Fruit fly (Drosophila melanogaster): ENCODE measurements around the gene CG15210.

CG15210 gene

DNA sequence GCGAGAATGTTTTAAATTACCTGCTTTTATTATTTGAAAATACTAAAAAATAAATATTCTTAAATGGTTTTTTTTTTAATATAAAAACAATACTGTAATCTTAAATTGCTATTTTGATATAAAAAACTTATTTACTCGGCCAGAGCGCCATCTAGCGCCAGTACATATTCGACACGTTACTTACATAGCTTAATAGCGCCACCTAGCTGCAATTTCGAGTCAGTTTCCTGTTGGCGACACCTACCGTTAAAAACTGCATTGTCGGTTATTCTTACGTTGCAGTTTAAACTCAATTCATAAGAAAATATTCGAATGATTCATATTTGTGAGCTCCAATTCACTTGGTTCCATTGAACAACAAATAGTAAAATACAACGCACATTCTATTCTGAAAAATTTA, 6.7 kb upstream of the CG15210 start (continued):
- TF ChIP-seq CG14050 (GFP tag; IDR thresholded peaks at IDR 0.05) = peak; percentile 10; the same call in 1 of the 3 replicates
- TF ChIP-seq CG13424 (tag; optimal IDR thresholded peaks at IDR 0.05) = peak; percentile 42
- peak; percentile 68; the same call in 1 of the 2 replicates for TF ChIP-seq sob (GFP tag; IDR thresholded peaks at IDR 0.05)
- peak; percentile 41 for TF ChIP-seq Ssrp (tag; optimal IDR thresholded peaks at IDR 0.05)
- TF ChIP-seq Abd-B (GFP tag; optimal IDR thresholded peaks at IDR 0.05) = no peak
- no peak for TF ChIP-seq CG8281 (tag; optimal IDR thresholded peaks at IDR 0.05)
- peak; percentile 45 for TF ChIP-seq dmrt99B (tag; optimal IDR thresholded peaks at IDR 0.05)
- no peak for TF ChIP-seq CG4282 (GFP tag; optimal IDR thresholded peaks at IDR 0.05)
- TF ChIP-seq B-H1 (GFP tag; IDR thresholded peaks at IDR 0.05) = peak; percentile 35; the same call in 2 of the 3 replicates
- peak; percentile 59 for TF ChIP-seq sqz (GFP tag; optimal IDR thresholded peaks at IDR 0.05)
- peak; percentile 34 for TF ChIP-seq CG3407 (GFP tag; optimal IDR thresholded peaks at IDR 0.05)
- TF ChIP-seq jigr1 (GFP tag; IDR thresholded peaks at IDR 0.05) = no peak
- no peak for TF ChIP-seq wdn (GFP tag; IDR thresholded peaks at IDR 0.05)
- peak; percentile 48 for TF ChIP-seq Oli (tag; optimal IDR thresholded peaks at IDR 0.05)
- no peak for TF ChIP-seq schlank (tag; optimal IDR thresholded peaks at IDR 0.05)
- no peak for TF ChIP-seq eyg (GFP tag; optimal IDR thresholded peaks at IDR 0.05)
- TF ChIP-seq btn (GFP tag; optimal IDR thresholded peaks at IDR 0.05) = no peak
- peak; percentile 56 for TF ChIP-seq HLH3B (GFP tag; IDR thresholded peaks at IDR 0.05)
- TF ChIP-seq emc (GFP tag; optimal IDR thresholded peaks at IDR 0.05) = peak; percentile 1
- no peak for TF ChIP-seq tap (tag; optimal IDR thresholded peaks at IDR 0.05)
- TF ChIP-seq CG14965 (GFP tag; optimal IDR thresholded peaks at IDR 0.05; ENCODE audit: borderline replicate concordance) = no peak
- peak; percentile 55 for TF ChIP-seq onecut (GFP tag; IDR thresholded peaks at IDR 0.05)
- peak; percentile 50 for TF ChIP-seq trh (GFP tag; optimal IDR thresholded peaks at IDR 0.05)
- no peak for TF ChIP-seq CG6765 (GFP tag; optimal IDR thresholded peaks at IDR 0.05)
- no peak for TF ChIP-seq Doc2 (GFP tag; IDR thresholded peaks at IDR 0.05)
- TF ChIP-seq crol (GFP tag; IDR thresholded peaks at IDR 0.05) = no peak
- no peak; the same call in 1 of the 2 replicates for TF ChIP-seq H2.0 (GFP tag; IDR thresholded peaks at IDR 0.05)
- peak; percentile 50 for TF ChIP-seq CG12391 (tag; optimal IDR thresholded peaks at IDR 0.05)
- TF ChIP-seq ttk (GFP tag; IDR thresholded peaks at IDR 0.05) = no peak
- TF ChIP-seq nmo (GFP tag; optimal IDR thresholded peaks at IDR 0.05) = peak; percentile 61
- TF ChIP-seq CG12104 (GFP tag; optimal IDR thresholded peaks at IDR 0.05) = no peak
- TF ChIP-seq TFAM (GFP tag; optimal IDR thresholded peaks at IDR 0.05) = no peak
- TF ChIP-seq CG10267 (tag; optimal IDR thresholded peaks at IDR 0.05) = peak; percentile 64
- TF ChIP-seq CG9932 (GFP tag; IDR thresholded peaks at IDR 0.05) = peak; percentile 71
- TF ChIP-seq CG6791 (GFP tag; IDR thresholded peaks at IDR 0.05; ENCODE audit: partially characterized antibody) = peak; percentile 44; the same call in 2 of the 3 replicates
- TF ChIP-seq CG6854 (GFP tag; optimal IDR thresholded peaks at IDR 0.05) = no peak
- TF ChIP-seq ara (GFP tag; IDR thresholded peaks at IDR 0.05) = no peak
- TF ChIP-seq MTF-1 (GFP tag; optimal IDR thresholded peaks at IDR 0.05; ENCODE audit: borderline replicate concordance) = peak; percentile 17
- peak; percentile 44; the same call in 1 of the 2 replicates for TF ChIP-seq CG31441 (GFP tag; IDR thresholded peaks at IDR 0.05)
- no peak for TF ChIP-seq Eip74EF (GFP tag; optimal IDR thresholded peaks at IDR 0.05)
- TF ChIP-seq pb (GFP tag; optimal IDR thresholded peaks at IDR 0.05) = peak; percentile 18
- TF ChIP-seq ssp (GFP tag; IDR thresholded peaks at IDR 0.05) = peak; percentile 49; the same call in 1 of the 2 replicates
- peak; percentile 49 for TF ChIP-seq Fer1 (GFP tag; optimal IDR thresholded peaks at IDR 0.05)
- peak; percentile 28 for TF ChIP-seq YL-1 (GFP tag; optimal IDR thresholded peaks at IDR 0.05)
- TF ChIP-seq ken (GFP tag; IDR thresholded peaks at IDR 0.05) = peak; percentile 76
- no peak for TF ChIP-seq CrebB (tag; optimal IDR thresholded peaks at IDR 0.05)
- no peak for TF ChIP-seq sens-2 (GFP tag; IDR thresholded peaks at IDR 0.05)
- peak; percentile 58 for TF ChIP-seq NC2β (GFP tag; optimal IDR thresholded peaks at IDR 0.05)
- TF ChIP-seq CG11723 (GFP tag; optimal IDR thresholded peaks at IDR 0.05) = no peak
- TF ChIP-seq so (GFP tag; IDR thresholded peaks at IDR 0.05) = no peak
- TF ChIP-seq CG13624 (GFP tag; optimal IDR thresholded peaks at IDR 0.05) = peak; percentile 52

All from whole organism, embryonic.